Fruit fly (Drosophila melanogaster) whole organism, embryonic: ENCODE results near the gene CG7806.
A peak's percentile ranks its signal among the peaks of the same experiment; 100 is the strongest.

Experiments used
- Aef1 ChIP-seq: fragments of 200-800 bp; sonication (Bioruptor generic); IDR thresholded peaks from 3 replicates; pipeline ENCODE4 v1.3.6; 2022; ENCODE audit warnings: missing biosample characterization, missing genetic modification characterization
- Antp ChIP-seq: fragments of 200-800 bp; sonication (Bioruptor generic); optimal IDR thresholded peaks from 3 replicates; lab custom pipeline; 2016; ENCODE audit warnings: missing biosample characterization, missing genetic modification characterization
- Bgb ChIP-seq: fragments of 200-800 bp; sonication (Bioruptor generic); IDR thresholded peaks from 2 replicates; pipeline ENCODE4 v1.3.6; 2022; ENCODE audit warnings: missing biosample characterization, missing genetic modification characterization; ENCODE audit not compliant: partially characterized antibody
- Blimp-1 ChIP-seq: fragments of 200-800 bp; sonication (Bioruptor generic); optimal IDR thresholded peaks from 3 replicates; lab custom pipeline; 2018; ENCODE audit warnings: missing biosample characterization, missing genetic modification characterization, mild to moderate bottlenecking, moderate library complexity, missing genetic modification reagents
- CG1024 ChIP-seq: fragments of 200-800 bp; sonication (Bioruptor generic); IDR thresholded peaks from 2 replicates; pipeline ENCODE4 v1.3.6; 2022; ENCODE audit warnings: missing biosample characterization, missing genetic modification characterization
- CG12744 ChIP-seq: fragments of 200-800 bp; sonication (Bioruptor generic); optimal IDR thresholded peaks from 2 replicates; lab custom pipeline; 2016; ENCODE audit warnings: missing biosample characterization, missing genetic modification characterization
- CG16863 ChIP-seq: fragments of 200-800 bp; sonication (Bioruptor generic); optimal IDR thresholded peaks from 3 replicates; lab custom pipeline; 2016; ENCODE audit warnings: missing biosample characterization, missing genetic modification characterization
- CG17829 ChIP-seq: fragments of 200-800 bp; optimal IDR thresholded peaks from 2 replicates; lab custom pipeline; 2019; ENCODE audit warnings: missing biosample characterization, mild to moderate bottlenecking, missing genetic modification characterization, moderate library complexity
- CG18619 ChIP-seq: fragments of 200-800 bp; sonication (Bioruptor generic); optimal IDR thresholded peaks from 3 replicates; lab custom pipeline; 2017; ENCODE audit warnings: missing biosample characterization, mild to moderate bottlenecking, missing genetic modification characterization
- CG2116 ChIP-seq: fragments of 200-800 bp; sonication (Bioruptor generic); optimal IDR thresholded peaks from 3 replicates; lab custom pipeline; 2018; ENCODE audit warnings: missing biosample characterization, mild to moderate bottlenecking, missing genetic modification characterization
- CG2202 ChIP-seq: fragments of 200-800 bp; sonication (Bioruptor generic); optimal IDR thresholded peaks from 2 replicates; lab custom pipeline; 2018; ENCODE audit warnings: missing biosample characterization, mild to moderate bottlenecking, missing genetic modification characterization
- CG2875 ChIP-seq: fragments of 200-800 bp; sonication (Bioruptor generic); optimal IDR thresholded peaks from 2 replicates; lab custom pipeline; 2017; ENCODE audit warnings: missing biosample characterization, mild to moderate bottlenecking, missing genetic modification characterization, missing genetic modification reagents
- CG30020 ChIP-seq: fragments of 200-800 bp; optimal IDR thresholded peaks from 2 replicates; lab custom pipeline; 2019; ENCODE audit warnings: missing biosample characterization, mild to moderate bottlenecking, missing genetic modification characterization, moderate library complexity
- CG31441 ChIP-seq: fragments of 200-800 bp; sonication (Bioruptor generic); IDR thresholded peaks from 2 replicates; pipeline ENCODE4 v1.3.6; 2022; ENCODE audit warnings: missing biosample characterization, missing genetic modification characterization
- CG32772 ChIP-seq: fragments of 200-800 bp; sonication (Bioruptor generic); IDR thresholded peaks from 2 replicates; pipeline ENCODE4 v1.3.6; 2022; ENCODE audit warnings: missing biosample characterization, missing genetic modification characterization
- CG4404 ChIP-seq: fragments of 200-800 bp; sonication (Bioruptor generic); IDR thresholded peaks from 2 replicates; pipeline ENCODE4 v1.3.6; 2022; ENCODE audit warnings: missing biosample characterization, missing genetic modification characterization
- CG6654 ChIP-seq: fragments of 200-800 bp; sonication (Bioruptor generic); optimal IDR thresholded peaks from 2 replicates; lab custom pipeline; 2017; ENCODE audit warnings: missing biosample characterization, mild to moderate bottlenecking, missing genetic modification characterization
- CG7357 ChIP-seq: fragments of 200-800 bp; sonication (Bioruptor generic); IDR thresholded peaks from 3 replicates; pipeline ENCODE4 v1.3.6; 2022; ENCODE audit warnings: missing biosample characterization, missing genetic modification characterization
- CG7556 ChIP-seq: fragments of 200-800 bp; sonication (Bioruptor generic); optimal IDR thresholded peaks from 2 replicates; lab custom pipeline; 2017; ENCODE audit warnings: missing biosample characterization, mild to moderate bottlenecking, missing genetic modification characterization
- CG7987 ChIP-seq: fragments of 200-800 bp; sonication (Bioruptor generic); optimal IDR thresholded peaks from 2 replicates; lab custom pipeline; 2018; ENCODE audit warnings: missing biosample characterization, mild to moderate bottlenecking, missing genetic modification characterization, moderate library complexity
- CG8924 ChIP-seq: fragments of 200-800 bp; optimal IDR thresholded peaks from 3 replicates; lab custom pipeline; 2019; ENCODE audit warnings: missing biosample characterization, mild to moderate bottlenecking, missing genetic modification characterization, moderate library complexity
- CG9727 ChIP-seq: fragments of 200-800 bp; sonication (Bioruptor generic); optimal IDR thresholded peaks from 3 replicates; lab custom pipeline; 2017; ENCODE audit warnings: missing biosample characterization, mild to moderate bottlenecking, missing genetic modification characterization
- Dek ChIP-seq: fragments of 200-800 bp; sonication (Bioruptor generic); optimal IDR thresholded peaks from 3 replicates; lab custom pipeline; 2019; ENCODE audit warnings: missing biosample characterization, mild to moderate bottlenecking, missing genetic modification characterization, moderate library complexity
- Ets65A ChIP-seq: fragments of 200-800 bp; sonication (Bioruptor generic); peaks from one replicate; lab custom pipeline; 2016; ENCODE audit warnings: missing biosample characterization, missing genetic modification characterization
- HLH4C ChIP-seq: fragments of 200-800 bp; sonication (Bioruptor generic); IDR thresholded peaks from 3 replicates; pipeline ENCODE4 v1.3.6; 2022; ENCODE audit warnings: missing biosample characterization, missing genetic modification characterization; ENCODE audit not compliant: partially characterized antibody
- Hand ChIP-seq: fragments of 200-800 bp; sonication (Bioruptor generic); optimal IDR thresholded peaks from 2 replicates; lab custom pipeline; 2017; ENCODE audit warnings: mild to moderate bottlenecking, missing biosample characterization, missing genetic modification reagents, missing genetic modification characterization
- Hr51 ChIP-seq, 2 experiments: fragments of 200-800 bp; sonication (Bioruptor generic); optimal IDR thresholded peaks; 2 replicates in 1 of 2; 3 replicates in 1 of 2; lab custom pipeline; 2016 to 2018; ENCODE audit warnings: missing biosample characterization in 2 of 2, missing genetic modification characterization in 2 of 2, mild to moderate bottlenecking in 1 of 2, moderate library complexity in 1 of 2
- Med ChIP-seq: fragments of 200-800 bp; sonication (Bioruptor generic); peaks from one replicate; lab custom pipeline; 2016; ENCODE audit warnings: missing biosample characterization, missing genetic modification characterization, mild to moderate bottlenecking, inconsistent platforms, moderate library complexity
- NfI ChIP-seq: fragments of 200-800 bp; sonication (Bioruptor generic); optimal IDR thresholded peaks from 3 replicates; lab custom pipeline; 2018; ENCODE audit warnings: missing biosample characterization, mild to moderate bottlenecking, missing genetic modification characterization, moderate library complexity
- Rfx ChIP-seq: fragments of 200-800 bp; sonication (Bioruptor generic); IDR thresholded peaks from 2 replicates; pipeline ENCODE4 v1.3.6; 2022; ENCODE audit warnings: missing biosample characterization, missing genetic modification characterization
- Spps ChIP-seq: fragments of 200-800 bp; sonication (Bioruptor generic); optimal IDR thresholded peaks from 2 replicates; lab custom pipeline; 2018; ENCODE audit warnings: missing biosample characterization, mild to moderate bottlenecking, missing genetic modification characterization
- Stat92E ChIP-seq, 3 experiments: fragments of >200 bp in 2 of 3; fragments of 200-800 bp in 1 of 3; sonication (Bioruptor generic) in 1 of 3; optimal IDR thresholded peaks; 2 replicates each; lab custom pipeline; 2017 to 2019; ENCODE audit warnings: missing biosample characterization in 3 of 3, missing genetic modification characterization in 3 of 3, mild to moderate bottlenecking in 1 of 3, moderate library complexity in 1 of 3
- Vsx1 ChIP-seq: fragments of 200-800 bp; sonication (Bioruptor generic); optimal IDR thresholded peaks from 2 replicates; lab custom pipeline; 2017; ENCODE audit warnings: missing biosample characterization, mild to moderate bottlenecking, missing genetic modification characterization, missing genetic modification reagents
- al ChIP-seq: fragments of 200-800 bp; sonication (Bioruptor generic); IDR thresholded peaks from 2 replicates; pipeline ENCODE4 v1.3.6; 2022; ENCODE audit warnings: missing biosample characterization, missing genetic modification characterization
- bbx ChIP-seq: fragments of 200-800 bp; sonication (Bioruptor generic); IDR thresholded peaks from 2 replicates; pipeline ENCODE4 v1.3.6; 2022; ENCODE audit warnings: missing biosample characterization, missing genetic modification characterization; ENCODE audit not compliant: partially characterized antibody
- en ChIP-seq: fragments of 200-800 bp; sonication (Bioruptor generic); optimal IDR thresholded peaks from 2 replicates; lab custom pipeline; 2016; ENCODE audit warnings: missing biosample characterization, missing genetic modification characterization
- fd96Cb ChIP-seq: fragments of 200-800 bp; sonication (Bioruptor generic); optimal IDR thresholded peaks from 2 replicates; lab custom pipeline; 2018; ENCODE audit warnings: missing biosample characterization, mild to moderate bottlenecking, missing genetic modification characterization, moderate library complexity
- gem ChIP-seq: fragments of 200-800 bp; sonication (Bioruptor generic); optimal IDR thresholded peaks from 2 replicates; lab custom pipeline; 2019; ENCODE audit warnings: missing biosample characterization, mild to moderate bottlenecking, missing genetic modification characterization, moderate library complexity
- kah ChIP-seq: fragments of 200-800 bp; sonication (Bioruptor generic); optimal IDR thresholded peaks from 2 replicates; lab custom pipeline; 2018; ENCODE audit warnings: missing biosample characterization, mild to moderate bottlenecking, missing genetic modification characterization
- onecut ChIP-seq: fragments of 200-800 bp; sonication (Bioruptor generic); IDR thresholded peaks from 2 replicates; pipeline ENCODE4 v1.3.6; 2022; ENCODE audit warnings: missing biosample characterization, missing genetic modification characterization
- phol ChIP-seq: fragments of 200-800 bp; sonication (Bioruptor generic); optimal IDR thresholded peaks from 3 replicates; lab custom pipeline; 2018; ENCODE audit warnings: missing biosample characterization, mild to moderate bottlenecking, missing genetic modification characterization, moderate library complexity
- slp2 ChIP-seq: fragments of 200-800 bp; sonication (Bioruptor generic); optimal IDR thresholded peaks from 2 replicates; lab custom pipeline; 2016; ENCODE audit warnings: missing biosample characterization, missing genetic modification characterization
- sna ChIP-seq: fragments of 200-800 bp; sonication (Bioruptor generic); IDR thresholded peaks from 2 replicates; pipeline ENCODE4 v1.3.6; 2022; ENCODE audit warnings: missing biosample characterization, missing genetic modification characterization; ENCODE audit not compliant: partially characterized antibody
- ssp ChIP-seq: fragments of 200-800 bp; sonication (Bioruptor generic); IDR thresholded peaks from 2 replicates; pipeline ENCODE4 v1.3.6; 2022; ENCODE audit warnings: missing biosample characterization, missing genetic modification characterization
- tup ChIP-seq: fragments of 200-800 bp; sonication (Bioruptor generic); optimal IDR thresholded peaks from 2 replicates; lab custom pipeline; 2016; ENCODE audit warnings: missing biosample characterization, mild to moderate bottlenecking, missing genetic modification characterization, moderate library complexity
- twi ChIP-seq: fragments of 200-800 bp; optimal IDR thresholded peaks from 2 replicates; lab custom pipeline; 2019; ENCODE audit warnings: missing biosample characterization, mild to moderate bottlenecking, missing genetic modification characterization, moderate library complexity
- zf30C ChIP-seq: fragments of 200-800 bp; sonication (Bioruptor generic); optimal IDR thresholded peaks from 3 replicates; lab custom pipeline; 2018; ENCODE audit warnings: missing biosample characterization, mild to moderate bottlenecking, missing genetic modification characterization

Gene CG7806

dm6 chr2L:8274127-8274526, 37.1 kb upstream of the CG7806 start:
- peak; percentile 5 for TF ChIP-seq Blimp-1 (GFP tag; lab: Kevin White, UChicago)
- TF ChIP-seq al (GFP tag; lab: Robert Waterston, UW): no peak

DNA sequence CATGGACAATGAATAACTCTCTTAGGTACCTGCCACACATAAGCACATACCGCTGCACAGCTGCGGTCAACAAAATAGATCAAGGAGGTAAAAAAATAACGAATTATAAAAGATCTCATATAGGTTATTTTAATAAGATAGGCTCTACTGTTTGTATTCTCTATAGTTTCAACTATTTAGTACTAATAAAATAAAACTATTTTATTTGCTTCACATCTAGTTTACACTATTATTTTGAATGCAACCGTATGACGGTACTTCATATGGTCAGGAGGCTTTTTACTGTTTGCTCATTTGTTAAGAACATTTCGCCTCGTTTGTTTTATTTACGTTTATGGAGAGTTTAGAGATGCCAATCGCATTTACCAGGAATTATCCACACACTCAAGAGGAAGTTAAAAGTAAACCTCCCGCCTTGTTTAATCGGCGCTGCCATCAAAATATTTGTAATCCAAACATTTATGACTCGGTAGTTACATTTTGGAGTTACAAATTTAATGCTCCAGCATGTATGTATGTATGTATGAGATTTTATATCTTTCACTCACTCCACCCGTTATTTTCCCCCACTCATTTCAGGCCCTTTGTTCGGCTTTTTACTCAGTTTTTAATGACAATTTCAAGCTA, 36.1 kb upstream of the CG7806 start:
- TF ChIP-seq CG7556 (peak; percentile 63), Stat92E (GFP tag; optimal IDR thresholded peaks at IDR 0.05; lab: Kevin White, UChicago) (peak in 1 of 3 experiments; percentile 57), Hand (no peak), CG16863 (GFP tag; lab: Kevin White, UChicago) (peak; percentile 6), CG9727 (GFP tag; lab: Kevin White, UChicago) (peak; percentile 86), CG4404 (GFP tag; lab: Robert Waterston, UW) (peak; percentile 68), en (GFP tag; lab: Kevin White, UChicago) (peak; percentile 13), CG17829 (tag; lab: Kevin White, UChicago) (peak; percentile 86), CG2875 (GFP tag; lab: Kevin White, UChicago) (peak; percentile 65), CG2116 (peak; percentile 44), gem (tag; lab: Kevin White, UChicago) (peak; percentile 86), kah (GFP tag; lab: Kevin White, UChicago) (no peak), bbx (GFP tag; lab: Robert Waterston, UW) (no peak), onecut (peak; percentile 47), fd96Cb (peak; percentile 63), Spps (tag; lab: Kevin White, UChicago) (peak; percentile 54), Rfx (GFP tag; lab: Robert Waterston, UW) (peak; percentile 22; the same call in 1 of the 2 replicates), Vsx1 (GFP tag; lab: Kevin White, UChicago) (peak; percentile 6), Ets65A (GFP tag; lab: Kevin White, UChicago) (peak; percentile 3), phol (tag; lab: Kevin White, UChicago) (peak; percentile 78), twi (tag; lab: Kevin White, UChicago) (peak; percentile 65), CG2202 (tag; lab: Kevin White, UChicago) (peak; percentile 36), Med (GFP tag; lab: Kevin White, UChicago) (peak; percentile 40), slp2 (peak; percentile 8), CG1024 (no peak), sna (GFP tag; lab: Robert Waterston, UW) (no peak), Antp (GFP tag; lab: Kevin White, UChicago) (no peak), CG31441 (peak; percentile 81), zf30C (GFP tag; lab: Kevin White, UChicago) (no peak), CG12744 (peak; percentile 38), Aef1 (GFP tag; lab: Robert Waterston, UW) (no peak), CG30020 (tag; lab: Kevin White, UChicago) (peak; percentile 28), ssp (GFP tag; lab: Robert Waterston, UW) (no peak), Hr51 (GFP tag; optimal IDR thresholded peaks at IDR 0.05; lab: Kevin White, UChicago) (peak in 1 of 2 experiments; percentile 69), CG7987 (GFP tag; lab: Kevin White, UChicago) (no peak), Dek (tag; lab: Kevin White, UChicago) (peak; percentile 36), CG32772 (GFP tag; lab: Robert Waterston, UW) (peak; percentile 57), tup (no peak), Bgb (GFP tag; lab: Robert Waterston, UW) (no peak), CG8924 (tag; lab: Kevin White, UChicago) (peak; percentile 90), NfI (GFP tag; lab: Kevin White, UChicago) (peak; percentile 38), CG18619 (GFP tag; lab: Kevin White, UChicago) (peak; percentile 40), CG7357 (GFP tag; lab: Robert Waterston, UW) (no peak), HLH4C (no peak), CG6654 (GFP tag; lab: Kevin White, UChicago) (no peak)
